Worm (Caenorhabditis elegans): ENCODE data around the gene T26C12.3.

- TF ChIP-seq flh-1 (GFP tag; optimal IDR thresholded peaks at IDR 0.05) = no peak
- no peak for TF ChIP-seq ces-1 (GFP tag; optimal IDR thresholded peaks at IDR 0.05)
- no peak for TF ChIP-seq nhr-12 (tag; optimal IDR thresholded peaks at IDR 0.05)
Measured at ce11 chrIV:3307463-3307862, 34.3 kb upstream of the T26C12.3 start, which contains the start of gene W08E12.9.

Measured in whole organism, mixed stage, embryonic.